Fruit fly (Drosophila melanogaster) Kc167 (cell line): ENCODE data around the gene Ube4B.

Experiments used
- Myc ChIP-seq: fragments of >200 bp; optimal IDR thresholded peaks from 2 replicates; lab custom pipeline; 2017; ENCODE audit warnings: missing external identifiers
- Sin3A ChIP-seq: fragments of >200 bp; optimal IDR thresholded peaks from 2 replicates; lab custom pipeline; 2018; ENCODE audit warnings: missing external identifiers
- h ChIP-seq: fragments of >200 bp; optimal IDR thresholded peaks from 3 replicates; lab custom pipeline; 2018; ENCODE audit warnings: missing external identifiers
- insv ChIP-seq: fragments of >200 bp; optimal IDR thresholded peaks from 3 replicates; lab custom pipeline; 2018; ENCODE audit warnings: missing external identifiers
- psq ChIP-seq: fragments of >200 bp; optimal IDR thresholded peaks from 2 replicates; lab custom pipeline; 2017; ENCODE audit warnings: missing external identifiers
- ttk ChIP-seq: sonication (Bioruptor generic); optimal IDR thresholded peaks from 2 replicates; lab custom pipeline; 2017; ENCODE audit warnings: missing external identifiers

The Ube4B gene

dm6 chr2L:13021020-13021781, 2.0 kb upstream of the Ube4B start, which contains the start of gene CG9933:
Gene CG9933 (minus strand): TSS chr2L:13021312.
- no peak for TF ChIP-seq Myc (lab: Kevin White, UChicago)
- no peak for TF ChIP-seq Sin3A (lab: Kevin White, UChicago)
- TF ChIP-seq psq, result no peak
- no peak for TF ChIP-seq insv (lab: Kevin White, UChicago)
- no peak for TF ChIP-seq h (lab: Kevin White, UChicago)
- TF ChIP-seq ttk (lab: Kevin White, UChicago), result no peak

- no peak for TF ChIP-seq insv (lab: Kevin White, UChicago)
- TF ChIP-seq Myc (lab: Kevin White, UChicago), result no peak
- no peak for TF ChIP-seq h (lab: Kevin White, UChicago)
- TF ChIP-seq ttk (lab: Kevin White, UChicago), result no peak
- TF ChIP-seq Sin3A (lab: Kevin White, UChicago), result no peak
- no peak for TF ChIP-seq psq
These were observed 5.0 kb downstream of the Ube4B start for dm6 chr2L:13014038-13014790.

- no peak for TF ChIP-seq h (lab: Kevin White, UChicago)
- no peak for TF ChIP-seq psq
- TF ChIP-seq Sin3A (lab: Kevin White, UChicago), result no peak
- TF ChIP-seq insv (lab: Kevin White, UChicago), result no peak
- no peak for TF ChIP-seq ttk (lab: Kevin White, UChicago)
- TF ChIP-seq Myc (lab: Kevin White, UChicago), result no peak
These were observed 13.9 kb downstream of the Ube4B start for dm6 chr2L:13005304-13005703.

- TF ChIP-seq insv (lab: Kevin White, UChicago) (no peak), ttk (lab: Kevin White, UChicago) (no peak), psq (no peak), h (lab: Kevin White, UChicago) (no peak), Sin3A (lab: Kevin White, UChicago) (no peak), Myc (lab: Kevin White, UChicago) (no peak)
These were observed 15.0 kb downstream of the Ube4B start, which contains the start of the genes Vha68-1 and mTor for dm6 chr2L:13004059-13004870. Gene Vha68-1 (minus strand): TSS chr2L:13004107. Gene mTor (plus strand): TSS chr2L:13004480.

- TF ChIP-seq insv (lab: Kevin White, UChicago), result no peak
- no peak for TF ChIP-seq Sin3A (lab: Kevin White, UChicago)
These were observed 15.6 kb downstream of the Ube4B start for dm6 chr2L:13003659-13004058.

dm6 chr2L:13000393-13001001, 18.7 kb downstream of the Ube4B start, which contains the start of gene Yip1d1:
Gene Yip1d1 (minus strand): TSS chr2L:13000635.
- TF ChIP-seq h (lab: Kevin White, UChicago), result no peak
- TF ChIP-seq Myc (lab: Kevin White, UChicago), result no peak
- no peak for TF ChIP-seq psq
- no peak for TF ChIP-seq ttk (lab: Kevin White, UChicago)
- TF ChIP-seq insv (lab: Kevin White, UChicago), result no peak
- TF ChIP-seq Sin3A (lab: Kevin White, UChicago), result no peak

- TF ChIP-seq Sin3A (lab: Kevin White, UChicago), result no peak
These were observed 34.2 kb downstream of the Ube4B start for dm6 chr2L:12985043-12985442.

dm6 chr2L:12982107-12982506, 37.1 kb downstream of the Ube4B start:
- TF ChIP-seq insv (lab: Kevin White, UChicago) (no peak), ttk (lab: Kevin White, UChicago) (no peak), h (lab: Kevin White, UChicago) (no peak), Myc (lab: Kevin White, UChicago) (no peak), psq (no peak), Sin3A (lab: Kevin White, UChicago) (no peak)

- TF ChIP-seq ttk (lab: Kevin White, UChicago) (no peak), psq (no peak), Sin3A (lab: Kevin White, UChicago) (no peak), h (lab: Kevin White, UChicago) (no peak), insv (lab: Kevin White, UChicago) (no peak), Myc (lab: Kevin White, UChicago) (no peak)
These were observed 40.7 kb downstream of the Ube4B start, which contains the start of gene Vha68-3 for dm6 chr2L:12978486-12978885. Gene Vha68-3 (plus strand): TSS chr2L:12978786.

- TF ChIP-seq insv (lab: Kevin White, UChicago), result no peak
- no peak for TF ChIP-seq Myc (lab: Kevin White, UChicago)
- no peak for TF ChIP-seq h (lab: Kevin White, UChicago)
- no peak for TF ChIP-seq Sin3A (lab: Kevin White, UChicago)
- no peak for TF ChIP-seq ttk (lab: Kevin White, UChicago)
- no peak for TF ChIP-seq psq
These were observed 43.9 kb downstream of the Ube4B start for dm6 chr2L:12975367-12975655.
